Fruit fly (Drosophila melanogaster) whole organism, embryonic: Measurements from ENCODE around the gene CG14062.

Source experiments
- Aef1 ChIP-seq: fragments of 200-800 bp; sonication (Bioruptor generic); IDR thresholded peaks from 3 replicates; pipeline ENCODE4 v1.3.6; 2022; ENCODE audit warnings: missing biosample characterization, missing genetic modification characterization
- B-H2 ChIP-seq: fragments of 200-800 bp; sonication (Bioruptor generic); optimal IDR thresholded peaks from 2 replicates; lab custom pipeline; 2018; ENCODE audit warnings: missing biosample characterization, mild to moderate bottlenecking, missing genetic modification characterization
- BtbVII ChIP-seq: fragments of 200-800 bp; sonication (Bioruptor generic); optimal IDR thresholded peaks from 3 replicates; lab custom pipeline; 2017; ENCODE audit warnings: missing biosample characterization, mild to moderate bottlenecking, missing genetic modification characterization
- CG10654 ChIP-seq: fragments of 200-800 bp; sonication (Bioruptor generic); optimal IDR thresholded peaks from 2 replicates; lab custom pipeline; 2016; ENCODE audit warnings: missing biosample characterization, missing genetic modification characterization
- CG11560 ChIP-seq: fragments of 200-800 bp; sonication (Bioruptor generic); IDR thresholded peaks from 3 replicates; pipeline ENCODE4 v1.3.6; 2022; ENCODE audit warnings: missing biosample characterization, missing genetic modification characterization
- CG12219 ChIP-seq: fragments of 200-800 bp; sonication (Bioruptor generic); optimal IDR thresholded peaks from 3 replicates; lab custom pipeline; 2018; ENCODE audit warnings: missing biosample characterization, mild to moderate bottlenecking, missing genetic modification characterization
- CG12299 ChIP-seq: fragments of 200-800 bp; sonication (Bioruptor generic); optimal IDR thresholded peaks from 2 replicates; lab custom pipeline; 2018; ENCODE audit warnings: missing biosample characterization, mild to moderate bottlenecking, missing genetic modification characterization
- CG13296 ChIP-seq: fragments of 200-800 bp; sonication (Bioruptor generic); optimal IDR thresholded peaks from 3 replicates; lab custom pipeline; 2018; ENCODE audit warnings: missing biosample characterization, mild to moderate bottlenecking, missing genetic modification characterization
- CG13424 ChIP-seq: fragments of 200-800 bp; sonication (Bioruptor generic); optimal IDR thresholded peaks from 2 replicates; lab custom pipeline; 2019; ENCODE audit warnings: missing biosample characterization, mild to moderate bottlenecking, missing genetic modification characterization, moderate library complexity
- CG13624 ChIP-seq: fragments of 200-800 bp; sonication (Bioruptor generic); optimal IDR thresholded peaks from 2 replicates; lab custom pipeline; 2016; ENCODE audit warnings: missing biosample characterization, missing genetic modification characterization
- CG14441 ChIP-seq: fragments of 200-800 bp; sonication (Bioruptor generic); IDR thresholded peaks from 2 replicates; pipeline ENCODE4 v1.3.6; 2022; ENCODE audit warnings: missing biosample characterization, missing genetic modification characterization
- CG15514 ChIP-seq: fragments of 200-800 bp; sonication (Bioruptor generic); optimal IDR thresholded peaks from 3 replicates; lab custom pipeline; 2017; ENCODE audit warnings: missing biosample characterization, missing genetic modification characterization, mild to moderate bottlenecking, moderate library complexity, missing genetic modification reagents
- CG1603 ChIP-seq: fragments of 200-800 bp; sonication (Bioruptor generic); optimal IDR thresholded peaks from 2 replicates; lab custom pipeline; 2019; ENCODE audit warnings: missing biosample characterization, mild to moderate bottlenecking, missing genetic modification characterization, moderate library complexity
- CG16815 ChIP-seq: fragments of 200-800 bp; sonication (Bioruptor generic); optimal IDR thresholded peaks from 3 replicates; lab custom pipeline; 2017; ENCODE audit warnings: missing biosample characterization, mild to moderate bottlenecking, missing genetic modification characterization
- CG17802 ChIP-seq: fragments of 200-800 bp; sonication (Bioruptor generic); optimal IDR thresholded peaks from 2 replicates; lab custom pipeline; 2018; ENCODE audit warnings: missing biosample characterization, mild to moderate bottlenecking, missing genetic modification characterization, moderate library complexity
- CG17829 ChIP-seq: fragments of 200-800 bp; optimal IDR thresholded peaks from 2 replicates; lab custom pipeline; 2019; ENCODE audit warnings: missing biosample characterization, mild to moderate bottlenecking, missing genetic modification characterization, moderate library complexity
- CG2712 ChIP-seq: fragments of 200-800 bp; optimal IDR thresholded peaks from 3 replicates; lab custom pipeline; 2019; ENCODE audit warnings: missing biosample characterization, mild to moderate bottlenecking, missing genetic modification characterization, moderate library complexity
- CG30020 ChIP-seq: fragments of 200-800 bp; optimal IDR thresholded peaks from 2 replicates; lab custom pipeline; 2019; ENCODE audit warnings: missing biosample characterization, mild to moderate bottlenecking, missing genetic modification characterization, moderate library complexity
- CG32772 ChIP-seq: fragments of 200-800 bp; sonication (Bioruptor generic); IDR thresholded peaks from 2 replicates; pipeline ENCODE4 v1.3.6; 2022; ENCODE audit warnings: missing biosample characterization, missing genetic modification characterization
- CG3847 ChIP-seq: fragments of 200-800 bp; sonication (Bioruptor generic); IDR thresholded peaks from 2 replicates; pipeline ENCODE4 v1.3.6; 2022; ENCODE audit warnings: missing biosample characterization, missing genetic modification characterization
- CG4617 ChIP-seq: fragments of 200-800 bp; sonication (Bioruptor generic); optimal IDR thresholded peaks from 3 replicates; lab custom pipeline; 2016; ENCODE audit warnings: missing biosample characterization, missing genetic modification characterization, borderline replicate concordance
- CG6854 ChIP-seq: fragments of 200-800 bp; sonication (Bioruptor generic); optimal IDR thresholded peaks from 3 replicates; lab custom pipeline; 2017; ENCODE audit warnings: missing biosample characterization, mild to moderate bottlenecking, missing genetic modification characterization
- CG7786 ChIP-seq: fragments of 200-800 bp; sonication (Bioruptor generic); optimal IDR thresholded peaks from 2 replicates; lab custom pipeline; 2016; ENCODE audit warnings: missing biosample characterization, missing genetic modification characterization
- CG7963 ChIP-seq: fragments of 200-800 bp; sonication (Bioruptor generic); IDR thresholded peaks from 3 replicates; pipeline ENCODE4 v1.3.6; 2022; ENCODE audit warnings: missing biosample characterization, missing genetic modification characterization; ENCODE audit not compliant: partially characterized antibody
- CG8290 ChIP-seq, 3 experiments: fragments of 200-800 bp; sonication (Bioruptor generic); optimal IDR thresholded peaks; 2 replicates each; lab custom pipeline; 2016 to 2019; ENCODE audit warnings: missing biosample characterization in 3 of 3, missing genetic modification characterization in 3 of 3, mild to moderate bottlenecking in 2 of 3, moderate library complexity in 1 of 3
- CG9215 ChIP-seq: fragments of 200-800 bp; sonication (Bioruptor generic); IDR thresholded peaks from 2 replicates; pipeline ENCODE4 v1.3.6; 2022; ENCODE audit warnings: missing biosample characterization, missing genetic modification characterization
- CG9437 ChIP-seq: fragments of 200-800 bp; sonication (Bioruptor generic); optimal IDR thresholded peaks from 2 replicates; lab custom pipeline; 2018; ENCODE audit warnings: missing biosample characterization, mild to moderate bottlenecking, missing genetic modification characterization
- CG9609 ChIP-seq: fragments of 200-800 bp; sonication (Bioruptor generic); optimal IDR thresholded peaks from 3 replicates; lab custom pipeline; 2016; ENCODE audit warnings: missing biosample characterization, missing genetic modification characterization
- CG9727 ChIP-seq: fragments of 200-800 bp; sonication (Bioruptor generic); optimal IDR thresholded peaks from 3 replicates; lab custom pipeline; 2017; ENCODE audit warnings: missing biosample characterization, mild to moderate bottlenecking, missing genetic modification characterization
- Fer3 ChIP-seq: fragments of 200-800 bp; sonication (Bioruptor generic); optimal IDR thresholded peaks from 2 replicates; lab custom pipeline; 2018; ENCODE audit warnings: missing biosample characterization, mild to moderate bottlenecking, missing genetic modification characterization, moderate library complexity
- Hsf ChIP-seq: fragments of 200-800 bp; sonication (Bioruptor generic); optimal IDR thresholded peaks from 3 replicates; lab custom pipeline; 2016; ENCODE audit warnings: missing biosample characterization, missing genetic modification characterization
- Max ChIP-seq: fragments of 200-800 bp; sonication (Bioruptor generic); optimal IDR thresholded peaks from 2 replicates; lab custom pipeline; 2016; ENCODE audit warnings: missing biosample characterization, mild to moderate bottlenecking, missing genetic modification characterization
- Med ChIP-seq: fragments of 200-800 bp; sonication (Bioruptor generic); peaks from one replicate; lab custom pipeline; 2016; ENCODE audit warnings: missing biosample characterization, missing genetic modification characterization, mild to moderate bottlenecking, inconsistent platforms, moderate library complexity
- Mrtf ChIP-seq: fragments of 200-800 bp; sonication (Bioruptor generic); IDR thresholded peaks from 3 replicates; pipeline ENCODE4 v1.3.6; 2022; ENCODE audit warnings: missing biosample characterization, missing genetic modification characterization
- Ptx1 ChIP-seq: fragments of 200-800 bp; sonication (Bioruptor generic); IDR thresholded peaks from 2 replicates; pipeline ENCODE4 v1.3.6; 2022; ENCODE audit warnings: missing biosample characterization, missing genetic modification characterization
- Stat92E ChIP-seq, 3 experiments: fragments of >200 bp in 2 of 3; fragments of 200-800 bp in 1 of 3; sonication (Bioruptor generic) in 1 of 3; optimal IDR thresholded peaks; 2 replicates each; lab custom pipeline; 2017 to 2019; ENCODE audit warnings: missing biosample characterization in 3 of 3, missing genetic modification characterization in 3 of 3, mild to moderate bottlenecking in 1 of 3, moderate library complexity in 1 of 3
- ab ChIP-seq: fragments of 200-800 bp; sonication (Bioruptor generic); optimal IDR thresholded peaks from 2 replicates; lab custom pipeline; 2016; ENCODE audit warnings: missing biosample characterization, missing genetic modification characterization
- al ChIP-seq: fragments of 200-800 bp; sonication (Bioruptor generic); IDR thresholded peaks from 2 replicates; pipeline ENCODE4 v1.3.6; 2022; ENCODE audit warnings: missing biosample characterization, missing genetic modification characterization
- ato ChIP-seq: fragments of 200-800 bp; sonication (Bioruptor generic); IDR thresholded peaks from 2 replicates; pipeline ENCODE4 v1.3.6; 2022; ENCODE audit warnings: missing biosample characterization, missing genetic modification characterization; ENCODE audit not compliant: partially characterized antibody
- cato ChIP-seq: fragments of 200-800 bp; sonication (Bioruptor generic); optimal IDR thresholded peaks from 2 replicates; lab custom pipeline; 2016; ENCODE audit warnings: missing biosample characterization, missing genetic modification characterization, borderline replicate concordance
- dmrt11E ChIP-seq: fragments of 200-800 bp; sonication (Bioruptor generic); optimal IDR thresholded peaks from 3 replicates; lab custom pipeline; 2018; ENCODE audit warnings: missing biosample characterization, mild to moderate bottlenecking, missing genetic modification characterization, moderate library complexity
- fd3F ChIP-seq: fragments of 200-800 bp; sonication (Bioruptor generic); optimal IDR thresholded peaks from 2 replicates; lab custom pipeline; 2018; ENCODE audit warnings: missing biosample characterization, mild to moderate bottlenecking, missing genetic modification characterization, moderate library complexity
- hbn ChIP-seq: fragments of 200-800 bp; sonication (Bioruptor generic); IDR thresholded peaks from 2 replicates; pipeline ENCODE4 v1.3.6; 2022; ENCODE audit warnings: missing biosample characterization, missing genetic modification characterization; ENCODE audit not compliant: partially characterized antibody
- knrl ChIP-seq: fragments of 200-800 bp; sonication (Bioruptor generic); IDR thresholded peaks from 3 replicates; pipeline ENCODE4 v1.3.6; 2022; ENCODE audit warnings: missing biosample characterization, missing genetic modification characterization; ENCODE audit not compliant: partially characterized antibody

Gene CG14062

dm6 chr3R:28599238-28600127 is 43.2 kb downstream of the CG14062 start, which contains the start of the genes Noa36 and Hrb98DE (continued):
- TF ChIP-seq CG13424 (tag; lab: Kevin White, UChicago) (peak; percentile 40), CG17802 (peak; percentile 63), al (GFP tag; lab: Robert Waterston, UW) (no peak; the same call in 1 of the 2 replicates), CG17829 (tag; lab: Kevin White, UChicago) (peak; percentile 27), CG6854 (GFP tag; lab: Kevin White, UChicago) (peak; percentile 0), CG12299 (tag; lab: Kevin White, UChicago) (no peak), dmrt11E (tag; lab: Kevin White, UChicago) (peak; percentile 1), CG7786 (GFP tag; lab: Kevin White, UChicago) (peak; percentile 9), fd3F (peak; percentile 33), CG4617 (no peak), CG11560 (tag; lab: Robert Waterston, UW) (no peak; the same call in 2 of the 3 replicates), CG13296 (no peak), CG10654 (GFP tag; lab: Kevin White, UChicago) (peak; percentile 22), CG3847 (GFP tag; lab: Robert Waterston, UW) (peak; percentile 58), CG12219 (GFP tag; lab: Kevin White, UChicago) (no peak), CG30020 (tag; lab: Kevin White, UChicago) (peak; percentile 86), CG13624 (GFP tag; lab: Kevin White, UChicago) (peak; percentile 16), Mrtf (GFP tag; lab: Robert Waterston, UW) (no peak), ato (peak; percentile 12; the same call in 1 of the 2 replicates), Fer3 (tag; lab: Kevin White, UChicago) (peak; percentile 10), CG9215 (GFP tag; lab: Robert Waterston, UW) (peak; percentile 62), CG7963 (GFP tag; lab: Robert Waterston, UW) (no peak), CG1603 (tag; lab: Kevin White, UChicago) (peak; percentile 29), CG32772 (peak; percentile 40; the same call in 1 of the 2 replicates), Hsf (GFP tag; lab: Kevin White, UChicago) (peak; percentile 59), hbn (GFP tag; lab: Robert Waterston, UW) (no peak), Stat92E (GFP tag; optimal IDR thresholded peaks at IDR 0.05; lab: Kevin White, UChicago) (peak in 1 of 3 experiments; percentile 69), CG8290 (GFP tag; optimal IDR thresholded peaks at IDR 0.05; lab: Kevin White, UChicago) (no peak), CG8290 (tag; optimal IDR thresholded peaks at IDR 0.05; lab: Kevin White, UChicago) (peak in 1 of 2 experiments; percentile 5), Aef1 (GFP tag; lab: Robert Waterston, UW) (peak; percentile 38; the same call in 1 of the 3 replicates), CG14441 (GFP tag; lab: Robert Waterston, UW) (0 out of 2 replicates have a peak, but pooled peaks have one; percentile 47), B-H2 (GFP tag; lab: Kevin White, UChicago) (peak; percentile 8), CG9437 (peak; percentile 74), CG16815 (GFP tag; lab: Kevin White, UChicago) (peak; percentile 46), CG9727 (GFP tag; lab: Kevin White, UChicago) (peak; percentile 25), cato (GFP tag; lab: Kevin White, UChicago) (no peak), knrl (no peak), Max (GFP tag; lab: Kevin White, UChicago) (peak; percentile 1), Ptx1 (peak; percentile 60), Med (GFP tag; lab: Kevin White, UChicago) (peak; percentile 29), CG15514 (peak; percentile 32), CG9609 (GFP tag; lab: Kevin White, UChicago) (peak; percentile 17), CG2712 (tag; lab: Kevin White, UChicago) (peak; percentile 51), BtbVII (GFP tag; lab: Kevin White, UChicago) (no peak), ab (peak; percentile 21)
